Fruit fly (Drosophila melanogaster): ENCODE measurements around the gene Fur1.

dm6 chr3R:25471853-25472634 is 814 bp downstream of the Fur1 start:
- TF ChIP-seq ttk (optimal IDR thresholded peaks at IDR 0.05) (no peak), Myc (optimal IDR thresholded peaks at IDR 0.05) (no peak)

Data from Kc167 (cell line).